Worm (Caenorhabditis elegans) whole organism, early embryonic: ENCODE measurements around the gene inf-1.

ENCODE experiments used
- B0310.2 ChIP-seq: sonication (generic microtip); optimal IDR thresholded peaks from 2 replicates; lab custom pipeline; 2016; ENCODE audit warnings: mild to moderate bottlenecking, missing genetic modification characterization, missing compliant biosample characterization
- ama-1 ChIP-seq: fragments of 150-350 bp; optimal IDR thresholded peaks from 2 replicates; lab custom pipeline; 2014
- ceh-36 ChIP-seq: sonication (generic microtip); optimal IDR thresholded peaks from 2 replicates; lab custom pipeline; 2016; ENCODE audit warnings: missing genetic modification characterization, inconsistent platforms, missing compliant biosample characterization
- ets-7 ChIP-seq: sonication (generic microtip); optimal IDR thresholded peaks from 2 replicates; lab custom pipeline; 2016; ENCODE audit warnings: missing genotype, missing genetic modification characterization, missing compliant biosample characterization
- flt-1 ChIP-seq: fragments of 200-800 bp; sonication (Bioruptor generic); IDR thresholded peaks from 2 replicates; pipeline ENCODE4 v1.3.6; 2022; ENCODE audit warnings: missing genetic modification characterization, missing compliant biosample characterization
- hmbx-1 ChIP-seq: sonication (generic microtip); optimal IDR thresholded peaks from 2 replicates; lab custom pipeline; 2016; ENCODE audit warnings: mild to moderate bottlenecking, missing genetic modification characterization, missing compliant biosample characterization
- scrt-1 ChIP-seq: fragments of 200-800 bp; sonication (Bioruptor generic); IDR thresholded peaks from 2 replicates; pipeline ENCODE4 v1.3.6; 2022; ENCODE audit warnings: missing genetic modification characterization, missing compliant biosample characterization
- sea-1 ChIP-seq: fragments of 200-800 bp; sonication (Bioruptor generic); conservative IDR thresholded peaks from 2 replicates; pipeline ENCODE4 v1.3.6; 2022; ENCODE audit warnings: missing genetic modification characterization, missing compliant biosample characterization
- tbx-37 ChIP-seq: fragments of 200-800 bp; sonication (Bioruptor generic); conservative IDR thresholded peaks from 2 replicates; pipeline ENCODE4 v1.3.6; 2022; ENCODE audit warnings: missing genetic modification reagents, missing genetic modification characterization, missing compliant biosample characterization
- tra-4 ChIP-seq: sonication (generic microtip); optimal IDR thresholded peaks from 2 replicates; lab custom pipeline; 2017; ENCODE audit warnings: missing genetic modification characterization, missing compliant biosample characterization

- TF ChIP-seq ceh-36 (tag; lab: Kevin White, UChicago) (no peak), sea-1 (GFP tag; lab: Robert Waterston, UW) (no peak), ama-1 (no peak), scrt-1 (GFP tag; lab: Robert Waterston, UW) (no peak), hmbx-1 (tag; lab: Kevin White, UChicago) (no peak), tra-4 (no peak), flt-1 (GFP tag; lab: Robert Waterston, UW) (no peak), tbx-37 (GFP tag; lab: Robert Waterston, UW) (no peak), ets-7 (no peak), B0310.2 (no peak)
These were observed 23.5 kb upstream of the inf-1 start, which contains the start of gene T07E3.2 for ce11 chrIII:6906409-6906808.
